Fruit fly (Drosophila melanogaster): Measurements from ENCODE around the gene eIF5B.

The eIF5B gene

DNA sequence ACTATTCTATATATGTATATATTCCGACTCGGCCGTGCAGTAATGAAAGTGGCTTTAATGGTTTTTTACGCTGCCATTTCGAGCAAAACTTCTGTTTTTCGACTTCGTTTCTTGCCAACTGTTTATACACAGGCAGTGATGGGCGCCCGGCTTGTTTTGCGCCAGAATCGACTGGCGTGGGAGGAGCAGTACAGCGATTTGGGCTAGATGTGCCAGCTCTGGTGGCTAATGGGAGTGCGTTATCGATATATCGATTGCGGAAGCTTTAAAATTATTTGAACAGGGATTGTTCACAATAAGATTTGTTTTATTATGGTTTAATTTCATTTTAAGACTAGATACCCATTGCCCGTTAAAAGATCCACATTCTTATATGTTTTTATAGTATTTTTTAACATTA, 10.4 kb upstream of the eIF5B start, which contains the start of gene CG14971 (continued):
- TF ChIP-seq Dll (GFP tag; IDR thresholded peaks at IDR 0.05; ENCODE audit: partially characterized antibody) (peak; percentile 85), H15 (GFP tag; IDR thresholded peaks at IDR 0.05) (no peak), Pdp1 (GFP tag; optimal IDR thresholded peaks at IDR 0.05) (peak in 1 of 2 experiments; percentile 16), CG2678 (tag; optimal IDR thresholded peaks at IDR 0.05) (no peak), CG12104 (GFP tag; optimal IDR thresholded peaks at IDR 0.05) (no peak), Neu2 (GFP tag; optimal IDR thresholded peaks at IDR 0.05; ENCODE audit: borderline replicate concordance) (no peak), CG11560 (tag; IDR thresholded peaks at IDR 0.05) (no peak), CG7839 (tag; optimal IDR thresholded peaks at IDR 0.05) (no peak), kni (GFP tag; optimal IDR thresholded peaks at IDR 0.05) (no peak), CG1233 (GFP tag; optimal IDR thresholded peaks at IDR 0.05) (no peak), PHDP (tag; optimal IDR thresholded peaks at IDR 0.05) (peak; percentile 8), zfh2 (GFP tag; optimal IDR thresholded peaks at IDR 0.05) (peak; percentile 59), nerfin-2 (GFP tag; IDR thresholded peaks at IDR 0.05; ENCODE audit: partially characterized antibody) (peak; percentile 60), Rfx (GFP tag; IDR thresholded peaks at IDR 0.05) (peak; percentile 73), pfk (GFP tag; optimal IDR thresholded peaks at IDR 0.05) (peak; percentile 14), CG7786 (GFP tag; optimal IDR thresholded peaks at IDR 0.05) (peak; percentile 41), CG8478 (optimal IDR thresholded peaks at IDR 0.05) (no peak), ase (GFP tag; IDR thresholded peaks at IDR 0.05) (no peak), ATbp (GFP tag; optimal IDR thresholded peaks at IDR 0.05) (no peak), CG3847 (GFP tag; IDR thresholded peaks at IDR 0.05) (peak; percentile 40; the same call in 1 of the 2 replicates), Taf1 (GFP tag; IDR thresholded peaks at IDR 0.05) (no peak), gt (GFP tag; IDR thresholded peaks at IDR 0.05) (no peak), Nf-YB (GFP tag; optimal IDR thresholded peaks at IDR 0.05) (no peak), stwl (tag; optimal IDR thresholded peaks at IDR 0.05) (peak; percentile 74), CG9437 (GFP tag; optimal IDR thresholded peaks at IDR 0.05) (no peak), fru (optimal IDR thresholded peaks at IDR 0.05) (no peak), Ssrp (tag; optimal IDR thresholded peaks at IDR 0.05) (no peak), CG13424 (tag; optimal IDR thresholded peaks at IDR 0.05) (peak; percentile 14), zf30C (GFP tag; optimal IDR thresholded peaks at IDR 0.05) (no peak), Lpt (GFP tag; optimal IDR thresholded peaks at IDR 0.05) (no peak), CG4854 (GFP tag; optimal IDR thresholded peaks at IDR 0.05) (no peak), wek (GFP tag; optimal IDR thresholded peaks at IDR 0.05) (no peak), CG5245 (GFP tag; optimal IDR thresholded peaks at IDR 0.05) (no peak), yki (optimal IDR thresholded peaks at IDR 0.05) (no peak), CG10267 (tag; optimal IDR thresholded peaks at IDR 0.05) (peak; percentile 23), Dbx (GFP tag; IDR thresholded peaks at IDR 0.05) (peak; percentile 46; the same call in 2 of the 3 replicates), CG17912 (GFP tag; optimal IDR thresholded peaks at IDR 0.05) (peak; percentile 31), CG6254 (GFP tag; optimal IDR thresholded peaks at IDR 0.05) (no peak), p53 (GFP tag; optimal IDR thresholded peaks at IDR 0.05) (peak; percentile 25), Lim3 (GFP tag; IDR thresholded peaks at IDR 0.05) (no peak), mam (GFP tag; optimal IDR thresholded peaks at IDR 0.05) (peak; percentile 67), sob (GFP tag; IDR thresholded peaks at IDR 0.05) (peak; percentile 50; the same call in 1 of the 2 replicates), Max (GFP tag; optimal IDR thresholded peaks at IDR 0.05) (peak; percentile 28), CG16863 (GFP tag; optimal IDR thresholded peaks at IDR 0.05) (no peak), CG6272 (GFP tag; IDR thresholded peaks at IDR 0.05) (no peak), eyg (GFP tag; optimal IDR thresholded peaks at IDR 0.05) (no peak), Meics (GFP tag; optimal IDR thresholded peaks at IDR 0.05) (peak; percentile 43), CG9932 (GFP tag; IDR thresholded peaks at IDR 0.05) (peak; percentile 73), dm (GFP tag; optimal IDR thresholded peaks at IDR 0.05) (peak; percentile 67), lab (GFP tag; optimal IDR thresholded peaks at IDR 0.05) (peak; percentile 56), MBD-R2 (GFP tag; IDR thresholded peaks at IDR 0.05) (peak; percentile 91), CG10366 (GFP tag; IDR thresholded peaks at IDR 0.05) (no peak), NC2β (GFP tag; optimal IDR thresholded peaks at IDR 0.05) (peak; percentile 48)
